Worm (Caenorhabditis elegans) whole organism, L4 larva: ENCODE data around the gene fbxb-83.

Source experiments
- D1046.2 ChIP-seq: fragments of 200-800 bp; sonication (Bioruptor generic); IDR thresholded peaks from 2 replicates; pipeline ENCODE4 v1.3.6; 2022; ENCODE audit warnings: missing genetic modification characterization, missing compliant biosample characterization
- F10B5.3 ChIP-seq: sonication (generic microtip); optimal IDR thresholded peaks from 2 replicates; lab custom pipeline; 2016; ENCODE audit warnings: mild to moderate bottlenecking, missing genetic modification characterization, missing compliant biosample characterization
- Y75B8A.6 ChIP-seq: fragments of 200-800 bp; sonication (Bioruptor generic); IDR thresholded peaks from 2 replicates; pipeline ENCODE4 v1.3.6; 2022; ENCODE audit warnings: missing genetic modification reagents, missing genetic modification characterization, missing compliant biosample characterization
- aha-1 ChIP-seq: fragments of 150-350 bp; peaks from one replicate; lab custom pipeline; 2014; ENCODE audit warnings: missing biosample characterization, missing genetic modification characterization
- attf-4 ChIP-seq: sonication (generic microtip); optimal IDR thresholded peaks from 3 replicates; lab custom pipeline; 2017; ENCODE audit warnings: missing biosample characterization, missing genetic modification characterization
- ceh-28 ChIP-seq: fragments of 150-350 bp; optimal IDR thresholded peaks from 2 replicates; lab custom pipeline; 2014; ENCODE audit warnings: missing biosample characterization, missing genetic modification reagents, missing genetic modification characterization
- cey-2 ChIP-seq: sonication (generic microtip); optimal IDR thresholded peaks from 3 replicates; lab custom pipeline; 2017; ENCODE audit warnings: missing genetic modification characterization, mild to moderate bottlenecking, missing compliant biosample characterization, antibody characterized with exemption, borderline replicate concordance; ENCODE audit not compliant: insufficient read depth
- daf-12 ChIP-seq: fragments of 150-350 bp; optimal IDR thresholded peaks from 2 replicates; lab custom pipeline; 2014; ENCODE audit warnings: missing biosample characterization, missing genetic modification reagents, missing genetic modification characterization
- egl-27 ChIP-seq: sonication (generic microtip); optimal IDR thresholded peaks from 3 replicates; lab custom pipeline; 2017; ENCODE audit warnings: missing biosample characterization, missing genetic modification reagents, missing genetic modification characterization
- egl-43 ChIP-seq: fragments of 200-800 bp; sonication (Bioruptor generic); IDR thresholded peaks from 2 replicates; pipeline ENCODE4 v1.3.6; 2022; ENCODE audit warnings: missing genetic modification reagents, missing genetic modification characterization, missing compliant biosample characterization
- fos-1 ChIP-seq: fragments of 150-350 bp; optimal IDR thresholded peaks from 2 replicates; lab custom pipeline; 2014; ENCODE audit warnings: missing biosample characterization, missing genetic modification characterization
- gei-8 ChIP-seq: fragments of 200-800 bp; sonication (Bioruptor generic); optimal IDR thresholded peaks from 2 replicates; lab custom pipeline; 2018; ENCODE audit warnings: mild to moderate bottlenecking, missing genetic modification characterization, missing compliant biosample characterization
- hmg-1.1 ChIP-seq: fragments of 200-800 bp; sonication (Bioruptor generic); IDR thresholded peaks from 2 replicates; pipeline ENCODE4 v1.3.6; 2022; ENCODE audit warnings: missing genetic modification reagents, missing genetic modification characterization, missing compliant biosample characterization
- lin-13 ChIP-seq: fragments of 150-350 bp; optimal IDR thresholded peaks from 2 replicates; lab custom pipeline; 2014; ENCODE audit warnings: missing biosample characterization, missing genetic modification reagents, missing genetic modification characterization
- lir-3 ChIP-seq: sonication (generic microtip); optimal IDR thresholded peaks from 2 replicates; lab custom pipeline; 2016; ENCODE audit warnings: mild to moderate bottlenecking, missing genetic modification characterization, missing compliant biosample characterization
- mxl-2 ChIP-seq: fragments of 200-800 bp; sonication (Bioruptor generic); conservative IDR thresholded peaks from 2 replicates; pipeline ENCODE4 v1.3.6; 2022; ENCODE audit warnings: missing genetic modification reagents, missing genetic modification characterization, missing compliant biosample characterization
- nhr-102 ChIP-seq: sonication (generic microtip); optimal IDR thresholded peaks from 2 replicates; lab custom pipeline; 2016; ENCODE audit warnings: mild to moderate bottlenecking, missing genetic modification characterization, moderate library complexity, missing compliant biosample characterization
- nhr-11 ChIP-seq: fragments of 150-350 bp; optimal IDR thresholded peaks from 2 replicates; lab custom pipeline; 2014; ENCODE audit warnings: missing biosample characterization, missing genetic modification characterization
- nhr-111 ChIP-seq: fragments of 200-800 bp; sonication (Bioruptor generic); optimal IDR thresholded peaks from 2 replicates; lab custom pipeline; 2018; ENCODE audit warnings: mild to moderate bottlenecking, missing genetic modification characterization, missing compliant biosample characterization
- nhr-6 ChIP-seq: fragments of 150-350 bp; optimal IDR thresholded peaks from 2 replicates; lab custom pipeline; 2014; ENCODE audit warnings: missing biosample characterization, missing genetic modification characterization
- php-3 ChIP-seq: fragments of 200-800 bp; sonication (Bioruptor generic); IDR thresholded peaks from 2 replicates; pipeline ENCODE4 v1.3.6; 2022; ENCODE audit warnings: missing genetic modification reagents, missing genetic modification characterization, missing compliant biosample characterization
- rbr-2 ChIP-seq: sonication (generic microtip); optimal IDR thresholded peaks from 2 replicates; lab custom pipeline; 2016; ENCODE audit warnings: missing genotype, missing genetic modification characterization, missing compliant biosample characterization
- set-16 ChIP-seq: fragments of 200-800 bp; sonication (Bioruptor generic); IDR thresholded peaks from 2 replicates; pipeline ENCODE4 v1.3.6; 2022; ENCODE audit warnings: missing genetic modification reagents, missing genetic modification characterization, missing compliant biosample characterization
- snpc-1.2 ChIP-seq: fragments of 200-800 bp; sonication (Bioruptor generic); IDR thresholded peaks from 2 replicates; pipeline ENCODE4 v1.3.6; 2022; ENCODE audit warnings: missing genetic modification reagents, missing genetic modification characterization, missing compliant biosample characterization
- snpc-4 ChIP-seq: fragments of 150-350 bp; optimal IDR thresholded peaks from 2 replicates; lab custom pipeline; 2014; ENCODE audit warnings: missing biosample characterization, missing genetic modification characterization
- spr-3 ChIP-seq: fragments of 200-800 bp; sonication (Bioruptor generic); optimal IDR thresholded peaks from 2 replicates; lab custom pipeline; 2018; ENCODE audit warnings: mild to moderate bottlenecking, missing genetic modification characterization, missing compliant biosample characterization
- tra-1 ChIP-seq: fragments of 200-800 bp; sonication (Bioruptor generic); IDR thresholded peaks from 2 replicates; pipeline ENCODE4 v1.3.6; 2022; ENCODE audit warnings: missing genetic modification reagents, missing genetic modification characterization, missing compliant biosample characterization
- unc-62 ChIP-seq, 3 experiments: fragments of 150-350 bp in 1 of 3; sonication (generic microtip); optimal IDR thresholded peaks in 2 of 3; peaks in 1 of 3; 1 replicate in 1 of 3; 2 replicates in 2 of 3; lab custom pipeline; 2014 to 2017; ENCODE audit warnings: missing biosample characterization in 3 of 3, missing genetic modification characterization in 3 of 3, missing genetic modification reagents in 3 of 3, missing genotype in 1 of 3
- vab-7 ChIP-seq: fragments of 200-800 bp; sonication (Bioruptor generic); IDR thresholded peaks from 2 replicates; pipeline ENCODE4 v1.3.6; 2022; ENCODE audit warnings: missing genetic modification reagents, missing genetic modification characterization, missing compliant biosample characterization
- zag-1 ChIP-seq: fragments of 150-350 bp; optimal IDR thresholded peaks from 2 replicates; lab custom pipeline; 2014; ENCODE audit warnings: missing biosample characterization, missing genetic modification characterization
- zfp-2 ChIP-seq: sonication (generic microtip); optimal IDR thresholded peaks from 2 replicates; lab custom pipeline; 2016; ENCODE audit warnings: mild to moderate bottlenecking, missing genetic modification characterization, missing compliant biosample characterization
- ztf-7 ChIP-seq: fragments of 150-350 bp; optimal IDR thresholded peaks from 2 replicates; lab custom pipeline; 2014; ENCODE audit warnings: missing biosample characterization, missing genetic modification characterization

fbxb-83 gene

DNA sequence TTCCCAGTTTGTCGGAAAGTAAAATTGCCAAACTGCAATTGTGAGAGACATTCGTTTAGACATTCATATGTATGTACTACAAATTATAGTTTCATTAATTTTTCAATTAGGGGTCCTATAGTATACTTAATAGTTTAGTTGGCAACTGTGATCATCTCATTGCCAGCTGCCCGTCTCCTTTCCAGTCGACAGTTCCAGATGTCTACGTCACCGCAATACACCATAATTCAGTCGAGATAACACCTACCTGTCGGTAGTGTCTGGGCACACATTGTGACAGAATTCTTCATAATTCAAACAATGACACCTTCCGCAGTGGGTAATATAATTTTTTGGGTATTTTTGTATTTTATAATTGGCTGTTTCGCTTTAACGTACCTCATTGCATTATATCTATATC, 28.5 kb upstream of the fbxb-83 start, which contains the start of gene F40G9.19:
Gene F40G9.19 (plus strand): TSS at position 301 of the 400 bp plus-strand sequence.
- no peak for TF ChIP-seq zfp-2 (tag; lab: Kevin White, UChicago)
- TF ChIP-seq rbr-2 (tag; lab: Kevin White, UChicago) = no peak
- peak; percentile 31 for TF ChIP-seq aha-1 (tag; lab: Kevin White, UChicago)

- TF ChIP-seq gei-8 (GFP tag; lab: Kevin White, UChicago) (no peak), snpc-4 (no peak), fos-1 (tag; lab: Kevin White, UChicago) (no peak), vab-7 (GFP tag; lab: Robert Waterston, UW) (no peak), egl-43 (GFP tag; lab: Robert Waterston, UW) (no peak), spr-3 (GFP tag; lab: Kevin White, UChicago) (no peak), tra-1 (no peak)
Measured at ce11 chrIII:171617-172016, 26.6 kb upstream of the fbxb-83 start, which contains the start of the genes F40G9.9 and F40G9.12. TSS of gene F40G9.9 (minus strand) at chrIII:171717. TSS of gene F40G9.12 (plus strand) at chrIII:171847.

ce11 chrIII:169478-169877, 24.5 kb upstream of the fbxb-83 start, which contains the start of gene F40G9.18:
TSS of gene F40G9.18 (minus strand) at chrIII:169578.
- TF ChIP-seq nhr-102 (tag; lab: Kevin White, UChicago) (no peak), unc-62 (GFP tag; optimal IDR thresholded peaks at IDR 0.05 in 1 of 2; lab: Kevin White, UChicago) (peak in 1 of 2 experiments; percentile 87), unc-62 (tag; optimal IDR thresholded peaks at IDR 0.05; lab: Kevin White, UChicago) (no peak)

DNA sequence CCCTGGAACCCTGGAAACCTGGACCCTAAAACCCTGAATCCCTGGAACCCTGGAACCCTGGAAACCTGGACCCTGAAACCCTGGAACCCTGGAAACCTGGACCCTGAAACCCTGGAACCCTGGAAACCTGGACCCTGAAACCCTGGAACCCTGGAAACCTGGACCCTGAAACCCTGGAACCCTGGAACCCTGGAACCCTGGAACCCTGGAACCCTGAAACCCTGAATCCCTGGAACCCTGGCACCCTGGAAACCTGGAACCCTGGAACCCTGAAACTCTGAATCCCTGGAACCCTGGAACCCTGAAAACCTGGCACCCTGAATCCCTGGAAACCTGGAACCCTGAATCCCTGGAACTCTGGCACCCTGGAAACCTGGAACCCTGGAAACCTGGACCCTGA, 23.4 kb upstream of the fbxb-83 start:
- peak; percentile 88 for TF ChIP-seq set-16 (GFP tag; lab: Robert Waterston, UW)

DNA sequence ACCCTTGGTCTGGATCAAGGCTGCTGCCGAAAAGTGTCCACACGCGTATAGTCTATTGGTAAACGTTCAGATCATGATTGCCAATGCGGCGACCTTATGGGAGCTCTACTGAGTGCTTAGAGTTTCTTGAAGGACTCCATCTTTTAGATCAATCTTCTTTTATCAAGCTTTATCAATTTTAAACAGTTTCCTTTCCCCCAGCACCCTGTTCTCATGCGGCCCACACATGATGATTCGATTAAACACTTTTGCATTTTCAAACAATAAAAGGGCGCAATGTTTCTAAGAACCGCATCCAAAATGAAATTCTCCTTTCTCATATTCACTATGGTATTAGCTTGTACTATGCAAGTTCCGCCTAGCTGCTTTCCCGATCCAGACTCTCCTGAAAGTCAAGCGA, 20.4 kb upstream of the fbxb-83 start, which contains the start of gene F40G9.7:
Gene F40G9.7 (plus strand): TSS at position 301 of the 400 bp plus-strand sequence.
- TF ChIP-seq egl-27 (tag; lab: Kevin White, UChicago) (no peak), aha-1 (tag; lab: Kevin White, UChicago) (peak; percentile 85), snpc-1.2 (GFP tag; lab: Robert Waterston, UW) (no peak)

DNA sequence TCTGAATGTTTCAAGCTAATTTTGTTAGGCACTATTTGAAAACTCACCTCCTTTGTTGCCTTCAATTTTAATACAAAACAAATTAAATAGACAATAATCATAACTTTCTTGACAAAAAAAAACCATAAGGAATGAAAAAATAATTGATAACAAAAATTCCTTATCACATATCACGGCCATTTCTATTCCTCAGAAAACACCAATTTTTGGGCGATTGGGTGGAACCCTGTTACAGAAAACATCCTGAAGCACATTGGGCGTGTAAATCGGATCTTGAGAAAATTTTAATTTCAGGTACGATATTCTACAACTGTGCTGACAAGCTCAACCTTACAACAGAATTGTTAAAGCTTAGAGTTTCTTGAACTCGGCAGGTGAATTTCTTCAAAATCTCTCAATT, 19.8 kb upstream of the fbxb-83 start, which contains the start of gene F40G9.8:
Gene F40G9.8 (minus strand): TSS at position 101 of the 400 bp plus-strand sequence.
- TF ChIP-seq zag-1 (no peak), php-3 (no peak), hmg-1.1 (GFP tag; lab: Robert Waterston, UW) (no peak), ceh-28 (tag; lab: Kevin White, UChicago) (no peak), lir-3 (tag; lab: Kevin White, UChicago) (no peak), nhr-6 (tag; lab: Kevin White, UChicago) (no peak), Y75B8A.6 (GFP tag; lab: Robert Waterston, UW) (no peak), nhr-111 (no peak), daf-12 (no peak), D1046.2 (GFP tag; lab: Robert Waterston, UW) (no peak), nhr-11 (tag; lab: Kevin White, UChicago) (no peak), ztf-7 (no peak), lin-13 (GFP tag; lab: Kevin White, UChicago) (no peak), cey-2 (tag; lab: Kevin White, UChicago) (no peak), tra-1 (no peak), F10B5.3 (no peak), attf-4 (tag; lab: Kevin White, UChicago) (no peak), mxl-2 (GFP tag; lab: Robert Waterston, UW) (no peak)
